Worm (Caenorhabditis elegans) whole organism, L2 larva: ENCODE results near the gene pix-1.

Experiments
- C34F6.9 ChIP-seq: fragments of 150-350 bp; optimal IDR thresholded peaks from 2 replicates; lab custom pipeline; 2014; ENCODE audit warnings: missing biosample characterization, missing genetic modification characterization
- F13H6.1 ChIP-seq: sonication (generic microtip); optimal IDR thresholded peaks from 2 replicates; lab custom pipeline; 2016; ENCODE audit warnings: missing genetic modification characterization, missing compliant biosample characterization
- R02D3.7 ChIP-seq: fragments of 150-350 bp; optimal IDR thresholded peaks from 2 replicates; lab custom pipeline; 2014; ENCODE audit warnings: missing biosample characterization, missing genetic modification characterization
- ZK546.5 ChIP-seq: sonication (generic microtip); optimal IDR thresholded peaks from 2 replicates; lab custom pipeline; 2017; ENCODE audit warnings: missing biosample characterization, missing genetic modification characterization
- alr-1 ChIP-seq: fragments of 150-350 bp; optimal IDR thresholded peaks from 2 replicates; lab custom pipeline; 2014; ENCODE audit warnings: missing biosample characterization, missing genetic modification characterization
- aly-2 ChIP-seq: fragments of 150-350 bp; optimal IDR thresholded peaks from 2 replicates; lab custom pipeline; 2014; ENCODE audit warnings: missing biosample characterization, missing genetic modification characterization
- ceh-16 ChIP-seq: fragments of 150-350 bp; optimal IDR thresholded peaks from 2 replicates; lab custom pipeline; 2014; ENCODE audit warnings: missing biosample characterization, missing genetic modification characterization
- crh-2 ChIP-seq: sonication (generic microtip); optimal IDR thresholded peaks from 2 replicates; lab custom pipeline; 2017; ENCODE audit warnings: missing biosample characterization, missing genetic modification characterization
- dmd-4 ChIP-seq: sonication (generic microtip); optimal IDR thresholded peaks from 2 replicates; lab custom pipeline; 2017; ENCODE audit warnings: missing biosample characterization, missing genetic modification characterization
- egl-27 ChIP-seq: sonication (generic microtip); optimal IDR thresholded peaks from 3 replicates; lab custom pipeline; 2017; ENCODE audit warnings: missing biosample characterization, missing genetic modification reagents, missing genetic modification characterization
- elt-3 ChIP-seq: sonication (generic microtip); optimal IDR thresholded peaks from 2 replicates; lab custom pipeline; 2017; ENCODE audit warnings: missing biosample characterization, missing genetic modification characterization
- fos-1 ChIP-seq: fragments of 150-350 bp; optimal IDR thresholded peaks from 2 replicates; lab custom pipeline; 2014; ENCODE audit warnings: missing biosample characterization, missing genetic modification characterization
- gmeb-1 ChIP-seq: fragments of 150-350 bp; optimal IDR thresholded peaks from 2 replicates; lab custom pipeline; 2014; ENCODE audit warnings: missing biosample characterization, missing genetic modification characterization
- lin-13 ChIP-seq: fragments of 150-350 bp; optimal IDR thresholded peaks from 2 replicates; lab custom pipeline; 2014; ENCODE audit warnings: missing biosample characterization, missing genetic modification reagents, missing genetic modification characterization
- lsy-2 ChIP-seq, 2 experiments: fragments of 150-350 bp in 1 of 2; sonication (generic microtip) in 1 of 2; optimal IDR thresholded peaks; 2 replicates each; lab custom pipeline; 2014 to 2017; ENCODE audit warnings: missing biosample characterization in 2 of 2, missing genetic modification characterization in 2 of 2
- mab-5 ChIP-seq: fragments of 150-350 bp; optimal IDR thresholded peaks from 2 replicates; lab custom pipeline; 2014; ENCODE audit warnings: missing biosample characterization, missing genetic modification characterization
- mdl-1 ChIP-seq, 2 experiments: fragments of 150-350 bp in 1 of 2; sonication (generic microtip) in 1 of 2; optimal IDR thresholded peaks; 2 replicates each; lab custom pipeline; 2017; ENCODE audit warnings: missing biosample characterization in 2 of 2, missing genetic modification characterization in 2 of 2
- nhr-10 ChIP-seq: sonication (generic microtip); optimal IDR thresholded peaks from 2 replicates; lab custom pipeline; 2017; ENCODE audit warnings: missing biosample characterization, missing genetic modification characterization
- nhr-21 ChIP-seq: fragments of 150-350 bp; optimal IDR thresholded peaks from 2 replicates; lab custom pipeline; 2014; ENCODE audit warnings: missing biosample characterization, missing genetic modification characterization
- nhr-237 ChIP-seq: fragments of 150-350 bp; optimal IDR thresholded peaks from 2 replicates; lab custom pipeline; 2014; ENCODE audit warnings: missing biosample characterization, missing genetic modification characterization
- nhr-6 ChIP-seq: fragments of 150-350 bp; optimal IDR thresholded peaks from 2 replicates; lab custom pipeline; 2014; ENCODE audit warnings: missing biosample characterization, missing genetic modification characterization
- nhr-77 ChIP-seq: fragments of 150-350 bp; optimal IDR thresholded peaks from 2 replicates; lab custom pipeline; 2014; ENCODE audit warnings: missing biosample characterization, missing genetic modification characterization
- sem-4 ChIP-seq: fragments of 150-350 bp; optimal IDR thresholded peaks from 2 replicates; lab custom pipeline; 2014; ENCODE audit warnings: missing biosample characterization, missing genetic modification reagents, missing genetic modification characterization
- skn-1 ChIP-seq: sonication (generic microtip); optimal IDR thresholded peaks from 2 replicates; lab custom pipeline; 2017; ENCODE audit warnings: missing biosample characterization, missing genetic modification characterization
- sma-3 ChIP-seq: sonication (generic microtip); optimal IDR thresholded peaks from 2 replicates; lab custom pipeline; 2016; ENCODE audit warnings: missing genetic modification reagents, missing genetic modification characterization, missing compliant biosample characterization
- sma-9 ChIP-seq, 2 experiments: fragments of 150-350 bp in 1 of 2; sonication (generic microtip) in 1 of 2; optimal IDR thresholded peaks; 2 replicates each; lab custom pipeline; 2014 to 2016; ENCODE audit warnings: missing genetic modification characterization in 2 of 2, mild to moderate bottlenecking in 1 of 2, missing biosample characterization in 1 of 2, missing compliant biosample characterization in 1 of 2, missing genetic modification reagents in 1 of 2, moderate library complexity in 1 of 2
- snpc-4 ChIP-seq: fragments of 150-350 bp; optimal IDR thresholded peaks from 2 replicates; lab custom pipeline; 2014; ENCODE audit warnings: missing biosample characterization, missing genetic modification characterization
- unc-39 ChIP-seq: fragments of 150-350 bp; optimal IDR thresholded peaks from 2 replicates; lab custom pipeline; 2014; ENCODE audit warnings: missing biosample characterization, missing genetic modification characterization
- unc-62 ChIP-seq: fragments of 150-350 bp; optimal IDR thresholded peaks from 2 replicates; lab custom pipeline; 2014; ENCODE audit warnings: missing biosample characterization, missing genetic modification reagents, missing genetic modification characterization
- zag-1 ChIP-seq: fragments of 150-350 bp; optimal IDR thresholded peaks from 2 replicates; lab custom pipeline; 2014; ENCODE audit warnings: missing biosample characterization, missing genetic modification characterization
- ztf-1 ChIP-seq: fragments of 200-800 bp; sonication (Bioruptor generic); conservative IDR thresholded peaks from 2 replicates; pipeline ENCODE4 v1.3.6; 2022; ENCODE audit warnings: missing genetic modification characterization, missing compliant biosample characterization
- ztf-11 ChIP-seq: sonication (generic microtip); optimal IDR thresholded peaks from 2 replicates; lab custom pipeline; 2017; ENCODE audit warnings: missing biosample characterization, missing genetic modification characterization
- ztf-4 ChIP-seq: fragments of 150-350 bp; optimal IDR thresholded peaks from 2 replicates; lab custom pipeline; 2014; ENCODE audit warnings: missing biosample characterization, missing genetic modification characterization

Gene pix-1

ce11 chrX:13700642-13701233 is 26.4 kb upstream of the pix-1 start (continued):
- TF ChIP-seq nhr-6 (peak; percentile 100), zag-1 (tag; lab: Kevin White, UChicago) (peak; percentile 99), nhr-237 (tag; lab: Kevin White, UChicago) (peak; percentile 99), skn-1 (peak; percentile 84), ztf-4 (tag; lab: Kevin White, UChicago) (peak; percentile 99), C34F6.9 (tag; lab: Kevin White, UChicago) (peak; percentile 100), nhr-10 (tag; lab: Kevin White, UChicago) (peak; percentile 97), unc-39 (peak; percentile 99), dmd-4 (peak; percentile 82), mab-5 (tag; lab: Kevin White, UChicago) (peak; percentile 99), crh-2 (peak; percentile 100), sma-3 (GFP tag; lab: Kevin White, UChicago) (peak; percentile 99), lsy-2 (tag; optimal IDR thresholded peaks at IDR 0.05; lab: Kevin White, UChicago) (peak; percentile 97), ztf-1 (GFP tag; lab: Robert Waterston, UW) (0 out of 2 replicates have a peak, but pooled peaks have one; percentile 78), elt-3 (tag; lab: Kevin White, UChicago) (no peak), nhr-77 (tag; lab: Kevin White, UChicago) (peak; percentile 97), F13H6.1 (tag; lab: Kevin White, UChicago) (peak; percentile 99), sma-9 (GFP tag; optimal IDR thresholded peaks at IDR 0.05; lab: Kevin White, UChicago) (peak; percentile 99), sma-9 (tag; optimal IDR thresholded peaks at IDR 0.05; lab: Kevin White, UChicago) (peak; percentile 69), alr-1 (tag; lab: Kevin White, UChicago) (peak; percentile 73)

ce11 chrX:13702923-13703322 is 24.2 kb upstream of the pix-1 start:
- no peak for TF ChIP-seq gmeb-1 (tag; lab: Kevin White, UChicago)
- TF ChIP-seq ztf-1 (GFP tag; lab: Robert Waterston, UW): no peak
- no peak for TF ChIP-seq nhr-237 (tag; lab: Kevin White, UChicago)
- no peak for TF ChIP-seq zag-1 (tag; lab: Kevin White, UChicago)
- no peak for TF ChIP-seq nhr-6
- TF ChIP-seq aly-2 (tag; lab: Kevin White, UChicago): no peak
- no peak for TF ChIP-seq ztf-4 (tag; lab: Kevin White, UChicago)
- TF ChIP-seq C34F6.9 (tag; lab: Kevin White, UChicago): no peak
- TF ChIP-seq sma-3 (GFP tag; lab: Kevin White, UChicago): no peak
- no peak for TF ChIP-seq ceh-16
- no peak for TF ChIP-seq unc-62 (GFP tag; lab: Kevin White, UChicago)
- no peak for TF ChIP-seq nhr-21 (tag; lab: Kevin White, UChicago)

- TF ChIP-seq nhr-77 (tag; lab: Kevin White, UChicago) (no peak), gmeb-1 (tag; lab: Kevin White, UChicago) (no peak), sem-4 (no peak), F13H6.1 (tag; lab: Kevin White, UChicago) (no peak), ceh-16 (no peak), ztf-11 (tag; lab: Kevin White, UChicago) (no peak), C34F6.9 (tag; lab: Kevin White, UChicago) (no peak), ztf-1 (GFP tag; lab: Robert Waterston, UW) (no peak), lin-13 (GFP tag; lab: Kevin White, UChicago) (no peak), egl-27 (no peak), fos-1 (tag; lab: Kevin White, UChicago) (no peak), unc-62 (GFP tag; lab: Kevin White, UChicago) (no peak), sma-9 (GFP tag; optimal IDR thresholded peaks at IDR 0.05; lab: Kevin White, UChicago) (no peak), sma-9 (tag; optimal IDR thresholded peaks at IDR 0.05; lab: Kevin White, UChicago) (no peak), R02D3.7 (tag; lab: Kevin White, UChicago) (no peak), mdl-1 (tag; optimal IDR thresholded peaks at IDR 0.05; lab: Kevin White, UChicago) (no peak), mab-5 (tag; lab: Kevin White, UChicago) (no peak)
Observed at ce11 chrX:13706607-13707006, 20.5 kb upstream of the pix-1 start, which contains the start of gene K02D3.1. Gene K02D3.1 (plus strand): TSS chrX:13706907.

ce11 chrX:13709060-13709459 is 18.0 kb upstream of the pix-1 start:
- TF ChIP-seq ztf-1 (GFP tag; lab: Robert Waterston, UW): no peak
- peak; percentile 58 for TF ChIP-seq snpc-4 (tag; lab: Kevin White, UChicago)
- no peak for TF ChIP-seq ZK546.5 (tag; lab: Kevin White, UChicago)
